Fruit fly (Drosophila melanogaster) Kc167 (cell line): Measurements from ENCODE around the gene Mvb12.

Source experiments
- Myc ChIP-seq: fragments of >200 bp; optimal IDR thresholded peaks from 2 replicates; lab custom pipeline; 2017; ENCODE audit warnings: missing external identifiers
- h ChIP-seq: fragments of >200 bp; optimal IDR thresholded peaks from 3 replicates; lab custom pipeline; 2018; ENCODE audit warnings: missing external identifiers

dm6 chrX:18082674-18083073 lies 18.4 kb downstream of the Mvb12 start:
- no peak for TF ChIP-seq Myc (lab: Kevin White, UChicago)
- TF ChIP-seq h (lab: Kevin White, UChicago): no peak
